Fruit fly (Drosophila melanogaster) whole organism, embryonic: ENCODE results near the gene CG14684.

Experiments used
- Aef1 ChIP-seq: fragments of 200-800 bp; sonication (Bioruptor generic); IDR thresholded peaks from 3 replicates; pipeline ENCODE4 v1.3.6; 2022; ENCODE audit warnings: missing biosample characterization, missing genetic modification characterization
- Atf6 ChIP-seq: fragments of 200-800 bp; sonication (Bioruptor generic); IDR thresholded peaks from 2 replicates; pipeline ENCODE4 v1.3.6; 2022; ENCODE audit warnings: missing biosample characterization, missing genetic modification characterization
- CG12071 ChIP-seq: fragments of 200-800 bp; sonication (Bioruptor generic); optimal IDR thresholded peaks from 3 replicates; lab custom pipeline; 2018; ENCODE audit warnings: missing biosample characterization, mild to moderate bottlenecking, missing genetic modification characterization
- CG12391 ChIP-seq: fragments of 200-800 bp; sonication (Bioruptor generic); optimal IDR thresholded peaks from 3 replicates; lab custom pipeline; 2018; ENCODE audit warnings: missing biosample characterization, mild to moderate bottlenecking, missing genetic modification characterization, moderate library complexity
- CG13296 ChIP-seq: fragments of 200-800 bp; sonication (Bioruptor generic); optimal IDR thresholded peaks from 3 replicates; lab custom pipeline; 2018; ENCODE audit warnings: missing biosample characterization, mild to moderate bottlenecking, missing genetic modification characterization
- CG14014 ChIP-seq: fragments of 200-800 bp; sonication (Bioruptor generic); IDR thresholded peaks from 2 replicates; pipeline ENCODE4 v1.3.6; 2022; ENCODE audit warnings: missing biosample characterization, missing genetic modification characterization
- CG14050 ChIP-seq: fragments of 200-800 bp; sonication (Bioruptor generic); IDR thresholded peaks from 3 replicates; pipeline ENCODE4 v1.3.6; 2022; ENCODE audit warnings: missing biosample characterization, missing genetic modification characterization
- CG15269 ChIP-seq: fragments of 200-800 bp; sonication (Bioruptor generic); optimal IDR thresholded peaks from 2 replicates; lab custom pipeline; 2018; ENCODE audit warnings: missing biosample characterization, mild to moderate bottlenecking, missing genetic modification characterization, moderate library complexity
- CG15479 ChIP-seq: fragments of 200-800 bp; sonication (Bioruptor generic); optimal IDR thresholded peaks from 3 replicates; lab custom pipeline; 2019; ENCODE audit warnings: missing biosample characterization, mild to moderate bottlenecking, missing genetic modification characterization, moderate library complexity
- CG18476 ChIP-seq: fragments of 200-800 bp; sonication (Bioruptor generic); optimal IDR thresholded peaks from 2 replicates; lab custom pipeline; 2016; ENCODE audit warnings: missing biosample characterization, mild to moderate bottlenecking, missing genetic modification characterization
- CG2120 ChIP-seq: fragments of 200-800 bp; sonication (Bioruptor generic); optimal IDR thresholded peaks from 3 replicates; lab custom pipeline; 2016; ENCODE audit warnings: missing biosample characterization, missing genetic modification characterization
- CG34376 ChIP-seq: fragments of 200-800 bp; sonication (Bioruptor generic); optimal IDR thresholded peaks from 2 replicates; lab custom pipeline; 2018; ENCODE audit warnings: missing biosample characterization, mild to moderate bottlenecking, missing genetic modification characterization
- CG34422 ChIP-seq: fragments of 200-800 bp; sonication (Bioruptor generic); IDR thresholded peaks from 3 replicates; pipeline ENCODE4 v1.3.6; 2022; ENCODE audit warnings: missing biosample characterization, missing genetic modification characterization
- CG3847 ChIP-seq: fragments of 200-800 bp; sonication (Bioruptor generic); IDR thresholded peaks from 2 replicates; pipeline ENCODE4 v1.3.6; 2022; ENCODE audit warnings: missing biosample characterization, missing genetic modification characterization
- CG7987 ChIP-seq: fragments of 200-800 bp; sonication (Bioruptor generic); optimal IDR thresholded peaks from 2 replicates; lab custom pipeline; 2018; ENCODE audit warnings: missing biosample characterization, mild to moderate bottlenecking, missing genetic modification characterization, moderate library complexity
- CG8924 ChIP-seq: fragments of 200-800 bp; optimal IDR thresholded peaks from 3 replicates; lab custom pipeline; 2019; ENCODE audit warnings: missing biosample characterization, mild to moderate bottlenecking, missing genetic modification characterization, moderate library complexity
- CG9932 ChIP-seq: fragments of 200-800 bp; sonication (Bioruptor generic); IDR thresholded peaks from 2 replicates; pipeline ENCODE4 v1.3.6; 2022; ENCODE audit warnings: missing biosample characterization, missing genetic modification characterization
- Chrac-16 ChIP-seq: fragments of 200-800 bp; sonication (Bioruptor generic); optimal IDR thresholded peaks from 3 replicates; lab custom pipeline; 2016; ENCODE audit warnings: missing biosample characterization, missing genetic modification characterization
- CoRest ChIP-seq: fragments of 200-800 bp; sonication (Bioruptor generic); optimal IDR thresholded peaks from 3 replicates; lab custom pipeline; 2018; ENCODE audit warnings: missing biosample characterization, mild to moderate bottlenecking, missing genetic modification characterization, moderate library complexity
- D19A ChIP-seq: fragments of 200-800 bp; optimal IDR thresholded peaks from 3 replicates; lab custom pipeline; 2019; ENCODE audit warnings: missing biosample characterization, mild to moderate bottlenecking, missing genetic modification characterization, moderate library complexity
- D19B ChIP-seq: fragments of 200-800 bp; sonication (Bioruptor generic); optimal IDR thresholded peaks from 2 replicates; lab custom pipeline; 2017; ENCODE audit warnings: missing biosample characterization, mild to moderate bottlenecking, missing genetic modification characterization
- Dek ChIP-seq: fragments of 200-800 bp; sonication (Bioruptor generic); optimal IDR thresholded peaks from 3 replicates; lab custom pipeline; 2019; ENCODE audit warnings: missing biosample characterization, mild to moderate bottlenecking, missing genetic modification characterization, moderate library complexity
- Dip3 ChIP-seq: fragments of 200-800 bp; sonication (Bioruptor generic); optimal IDR thresholded peaks from 3 replicates; lab custom pipeline; 2016; ENCODE audit warnings: missing biosample characterization, missing genetic modification characterization
- Eip74EF ChIP-seq, 2 experiments: fragments of 200-800 bp in 1 of 2; fragments of >200 bp in 1 of 2; sonication (Bioruptor generic) in 1 of 2; optimal IDR thresholded peaks; 2 replicates each; lab custom pipeline; 2017 to 2019; ENCODE audit warnings: missing biosample characterization in 2 of 2, missing genetic modification characterization in 2 of 2, mild to moderate bottlenecking in 1 of 2, moderate library complexity in 1 of 2
- Fer1 ChIP-seq: fragments of 200-800 bp; sonication (Bioruptor generic); optimal IDR thresholded peaks from 2 replicates; lab custom pipeline; 2017; ENCODE audit warnings: missing biosample characterization, mild to moderate bottlenecking, missing genetic modification characterization
- Fer3 ChIP-seq: fragments of 200-800 bp; sonication (Bioruptor generic); optimal IDR thresholded peaks from 2 replicates; lab custom pipeline; 2018; ENCODE audit warnings: missing biosample characterization, mild to moderate bottlenecking, missing genetic modification characterization, moderate library complexity
- Hey ChIP-seq: fragments of 200-800 bp; sonication (Bioruptor generic); optimal IDR thresholded peaks from 3 replicates; lab custom pipeline; 2018; ENCODE audit warnings: missing biosample characterization, mild to moderate bottlenecking, missing genetic modification characterization
- Hr78 ChIP-seq, 2 experiments: fragments of 200-800 bp in 1 of 2; fragments of >200 bp in 1 of 2; sonication (Bioruptor generic) in 1 of 2; optimal IDR thresholded peaks; 2 replicates each; lab custom pipeline; 2017 to 2019; ENCODE audit warnings: missing biosample characterization in 2 of 2, missing genetic modification characterization in 2 of 2, mild to moderate bottlenecking in 1 of 2, moderate library complexity in 1 of 2
- Meics ChIP-seq: fragments of 200-800 bp; sonication (Bioruptor generic); optimal IDR thresholded peaks from 2 replicates; lab custom pipeline; 2017; ENCODE audit warnings: missing biosample characterization, mild to moderate bottlenecking, missing genetic modification characterization
- Trl ChIP-seq, 3 experiments: fragments of >200 bp in 2 of 3; fragments of 200-800 bp in 1 of 3; sonication (Bioruptor generic) in 1 of 3; optimal IDR thresholded peaks; 2 replicates in 1 of 3; 3 replicates in 2 of 3; lab custom pipeline; 2016 to 2017; ENCODE audit warnings: missing biosample characterization in 1 of 3, missing genetic modification characterization in 1 of 3
- bowl ChIP-seq: fragments of 200-800 bp; sonication (Bioruptor generic); IDR thresholded peaks from 2 replicates; pipeline ENCODE4 v1.3.6; 2022; ENCODE audit warnings: missing biosample characterization, missing genetic modification characterization
- caup ChIP-seq: fragments of 200-800 bp; sonication (Bioruptor generic); optimal IDR thresholded peaks from 3 replicates; lab custom pipeline; 2017; ENCODE audit warnings: missing biosample characterization, mild to moderate bottlenecking, missing genetic modification characterization, moderate library complexity; ENCODE audit not compliant: severe bottlenecking
- lab ChIP-seq: fragments of 200-800 bp; sonication (Bioruptor generic); optimal IDR thresholded peaks from 3 replicates; lab custom pipeline; 2017; ENCODE audit warnings: missing biosample characterization, missing genetic modification characterization, mild to moderate bottlenecking, moderate library complexity, missing genetic modification reagents
- mam ChIP-seq: fragments of 200-800 bp; sonication (Bioruptor generic); optimal IDR thresholded peaks from 3 replicates; lab custom pipeline; 2016; ENCODE audit warnings: missing biosample characterization, missing genetic modification characterization
- mirr ChIP-seq: fragments of 200-800 bp; sonication (Bioruptor generic); optimal IDR thresholded peaks from 3 replicates; lab custom pipeline; 2018; ENCODE audit warnings: missing biosample characterization, mild to moderate bottlenecking, missing genetic modification characterization
- odd ChIP-seq: fragments of 200-800 bp; sonication (Bioruptor generic); optimal IDR thresholded peaks from 2 replicates; lab custom pipeline; 2017; ENCODE audit warnings: missing biosample characterization, mild to moderate bottlenecking, missing genetic modification characterization
- pan ChIP-seq, 4 experiments: fragments of >200 bp in 3 of 4; fragments of 200-800 bp in 1 of 4; sonication (Bioruptor generic) in 1 of 4; optimal IDR thresholded peaks in 3 of 4; IDR thresholded peaks in 1 of 4; 2 replicates each; pipeline versions ENCODE4 v1.3.6 to Lab custom; 2017 to 2022; ENCODE audit warnings: missing biosample characterization in 2 of 4, missing genetic modification characterization in 2 of 4, mixed read lengths in 1 of 4
- row ChIP-seq: fragments of 200-800 bp; sonication (Bioruptor generic); IDR thresholded peaks from 3 replicates; pipeline ENCODE4 v1.3.6; 2022; ENCODE audit warnings: missing biosample characterization, missing genetic modification characterization
- sd ChIP-seq: fragments of 200-800 bp; sonication (Bioruptor generic); optimal IDR thresholded peaks from 3 replicates; lab custom pipeline; 2018; ENCODE audit warnings: missing biosample characterization, mild to moderate bottlenecking, missing genetic modification characterization, moderate library complexity
- sens ChIP-seq: fragments of 200-800 bp; sonication (Bioruptor generic); peaks from one replicate; lab custom pipeline; 2016; ENCODE audit warnings: missing biosample characterization, missing genetic modification characterization
- slbo ChIP-seq: fragments of 200-800 bp; sonication (Bioruptor generic); IDR thresholded peaks from 2 replicates; pipeline ENCODE4 v1.3.6; 2022; ENCODE audit warnings: missing biosample characterization, missing genetic modification characterization
- so ChIP-seq: fragments of 200-800 bp; sonication (Bioruptor generic); IDR thresholded peaks from 3 replicates; pipeline ENCODE4 v1.3.6; 2022; ENCODE audit warnings: missing biosample characterization, missing genetic modification characterization
- ssp ChIP-seq: fragments of 200-800 bp; sonication (Bioruptor generic); IDR thresholded peaks from 2 replicates; pipeline ENCODE4 v1.3.6; 2022; ENCODE audit warnings: missing biosample characterization, missing genetic modification characterization
- sug ChIP-seq: fragments of 200-800 bp; optimal IDR thresholded peaks from 2 replicates; lab custom pipeline; 2019; ENCODE audit warnings: missing biosample characterization, mild to moderate bottlenecking, missing genetic modification characterization, moderate library complexity
- tll ChIP-seq, 2 experiments: fragments of 200-800 bp in 1 of 2; fragments of >200 bp in 1 of 2; sonication (Bioruptor generic) in 1 of 2; optimal IDR thresholded peaks; 2 replicates each; lab custom pipeline; 2017 to 2019; ENCODE audit warnings: missing biosample characterization in 2 of 2, missing genetic modification characterization in 2 of 2, mild to moderate bottlenecking in 1 of 2, moderate library complexity in 1 of 2
- zfh2 ChIP-seq: fragments of 200-800 bp; sonication (Bioruptor generic); optimal IDR thresholded peaks from 2 replicates; lab custom pipeline; 2016; ENCODE audit warnings: missing biosample characterization, missing genetic modification characterization

CG14684 gene

dm6 chr3R:10699020-10699951, 7.5 kb upstream of the CG14684 start:
- TF ChIP-seq slbo (GFP tag; lab: Robert Waterston, UW) = peak; percentile 57
- no peak for TF ChIP-seq Dip3 (GFP tag; lab: Kevin White, UChicago)
- peak; percentile 45 for TF ChIP-seq zfh2 (GFP tag; lab: Kevin White, UChicago)
- no peak for TF ChIP-seq bowl (GFP tag; lab: Robert Waterston, UW)
- peak; percentile 10 for TF ChIP-seq CG12391 (tag; lab: Kevin White, UChicago)
- TF ChIP-seq odd (GFP tag; lab: Kevin White, UChicago) = peak; percentile 9
- peak in 1 of 2 experiments; percentile 84 for TF ChIP-seq Hr78 (GFP tag; optimal IDR thresholded peaks at IDR 0.05; lab: Kevin White, UChicago)
- peak; percentile 79 for TF ChIP-seq sug
- TF ChIP-seq Eip74EF (GFP tag; optimal IDR thresholded peaks at IDR 0.05; lab: Kevin White, UChicago) = no peak
- peak; percentile 79 for TF ChIP-seq sd (tag; lab: Kevin White, UChicago)
- TF ChIP-seq mam (GFP tag; lab: Kevin White, UChicago) = peak; percentile 13
- peak; percentile 40 for TF ChIP-seq Fer3 (tag; lab: Kevin White, UChicago)
- peak; percentile 60 for TF ChIP-seq Atf6
- TF ChIP-seq CG18476 = no peak
- TF ChIP-seq Chrac-16 (GFP tag; lab: Kevin White, UChicago) = no peak
- TF ChIP-seq pan (optimal IDR thresholded peaks at IDR 0.05; lab: Kevin White, UChicago) = no peak
- TF ChIP-seq pan (GFP tag; optimal IDR thresholded peaks at IDR 0.05 in 1 of 2, IDR thresholded peaks at IDR 0.05 in 1 of 2) = peak in 1 of 2 experiments; percentile 25
- peak; percentile 63 for TF ChIP-seq lab (GFP tag; lab: Kevin White, UChicago)
- TF ChIP-seq Meics (GFP tag; lab: Kevin White, UChicago) = peak; percentile 39
- TF ChIP-seq caup (GFP tag; lab: Kevin White, UChicago) = peak; percentile 23
- 0 out of 3 replicates have a peak, but pooled peaks have one; percentile 7 for TF ChIP-seq CG34422
- peak; percentile 36 for TF ChIP-seq CG15269 (tag; lab: Kevin White, UChicago)
- peak; percentile 76 for TF ChIP-seq Hey (tag; lab: Kevin White, UChicago)
- TF ChIP-seq CG13296 (GFP tag; lab: Kevin White, UChicago) = peak; percentile 36
- peak; percentile 40; the same call in 1 of the 2 replicates for TF ChIP-seq CG9932 (GFP tag; lab: Robert Waterston, UW)
- TF ChIP-seq Fer1 (GFP tag; lab: Kevin White, UChicago) = peak; percentile 57
- peak; percentile 32 for TF ChIP-seq Dek (tag; lab: Kevin White, UChicago)
- peak in 1 of 2 experiments; percentile 24 for TF ChIP-seq tll (GFP tag; optimal IDR thresholded peaks at IDR 0.05; lab: Kevin White, UChicago)
- TF ChIP-seq D19B = peak; percentile 0
- TF ChIP-seq CG14050 (GFP tag; lab: Robert Waterston, UW) = no peak
- TF ChIP-seq CoRest (tag; lab: Kevin White, UChicago) = peak; percentile 25
- peak; percentile 77 for TF ChIP-seq CG15479 (GFP tag; lab: Kevin White, UChicago)
- TF ChIP-seq CG8924 (tag; lab: Kevin White, UChicago) = peak; percentile 51
- TF ChIP-seq CG7987 = peak; percentile 12
- peak; percentile 18; the same call in 1 of the 2 replicates for TF ChIP-seq CG14014 (GFP tag; lab: Robert Waterston, UW)
- peak in 1 of 2 experiments; percentile 5 for TF ChIP-seq Trl (optimal IDR thresholded peaks at IDR 0.05; lab: Kevin White, UChicago)
- TF ChIP-seq Trl (GFP tag; optimal IDR thresholded peaks at IDR 0.05; lab: Kevin White, UChicago) = no peak
- no peak for TF ChIP-seq Aef1
- TF ChIP-seq sens (GFP tag; lab: Kevin White, UChicago) = peak; percentile 86
- TF ChIP-seq CG12071 (GFP tag; lab: Kevin White, UChicago) = peak; percentile 35
- TF ChIP-seq row = peak; percentile 51; the same call in 1 of the 3 replicates
- peak; percentile 81 for TF ChIP-seq CG2120 (GFP tag; lab: Kevin White, UChicago)
- TF ChIP-seq D19A (tag; lab: Kevin White, UChicago) = no peak
- TF ChIP-seq mirr (GFP tag; lab: Kevin White, UChicago) = peak; percentile 90
- peak; percentile 93 for TF ChIP-seq CG34376 (GFP tag; lab: Kevin White, UChicago)
- no peak for TF ChIP-seq ssp (GFP tag; lab: Robert Waterston, UW)
- peak; percentile 23; the same call in 2 of the 3 replicates for TF ChIP-seq so (GFP tag; lab: Robert Waterston, UW)
- TF ChIP-seq CG3847 = no peak
